Worm (Caenorhabditis elegans): ENCODE results near the gene R04D3.4.

ce11 chrX:13238197-13238596, 50.4 kb downstream of the R04D3.4 start, which contains the start of gene K08H2.4:
- TF ChIP-seq ztf-23 (GFP tag; IDR thresholded peaks at IDR 0.05) = no peak
- no peak for TF ChIP-seq ztf-29 (GFP tag; IDR thresholded peaks at IDR 0.05)

All from whole organism, midembryonic.